Worm (Caenorhabditis elegans) whole organism, L2 larva: Measurements from ENCODE around the gene srx-14.

ENCODE experiments used
- C34F6.9 ChIP-seq: fragments of 150-350 bp; optimal IDR thresholded peaks from 2 replicates; lab custom pipeline; 2014; ENCODE audit warnings: missing biosample characterization, missing genetic modification characterization
- F13H6.1 ChIP-seq: sonication (generic microtip); optimal IDR thresholded peaks from 2 replicates; lab custom pipeline; 2016; ENCODE audit warnings: missing genetic modification characterization, missing compliant biosample characterization
- alr-1 ChIP-seq: fragments of 150-350 bp; optimal IDR thresholded peaks from 2 replicates; lab custom pipeline; 2014; ENCODE audit warnings: missing biosample characterization, missing genetic modification characterization
- ama-1 ChIP-seq: fragments of 150-350 bp; optimal IDR thresholded peaks from 2 replicates; lab custom pipeline; 2018; ENCODE audit warnings: inconsistent platforms
- ceh-16 ChIP-seq: fragments of 150-350 bp; optimal IDR thresholded peaks from 2 replicates; lab custom pipeline; 2014; ENCODE audit warnings: missing biosample characterization, missing genetic modification characterization
- crh-2 ChIP-seq: sonication (generic microtip); optimal IDR thresholded peaks from 2 replicates; lab custom pipeline; 2017; ENCODE audit warnings: missing biosample characterization, missing genetic modification characterization
- dmd-4 ChIP-seq: sonication (generic microtip); optimal IDR thresholded peaks from 2 replicates; lab custom pipeline; 2017; ENCODE audit warnings: missing biosample characterization, missing genetic modification characterization
- egl-27 ChIP-seq: sonication (generic microtip); optimal IDR thresholded peaks from 3 replicates; lab custom pipeline; 2017; ENCODE audit warnings: missing biosample characterization, missing genetic modification reagents, missing genetic modification characterization
- elt-1 ChIP-seq: fragments of 150-350 bp; optimal IDR thresholded peaks from 2 replicates; lab custom pipeline; 2014; ENCODE audit warnings: missing biosample characterization, missing genetic modification characterization
- fos-1 ChIP-seq: fragments of 150-350 bp; optimal IDR thresholded peaks from 2 replicates; lab custom pipeline; 2014; ENCODE audit warnings: missing biosample characterization, missing genetic modification characterization
- lin-11 ChIP-seq: fragments of 150-350 bp; sonication (generic microtip); optimal IDR thresholded peaks from 2 replicates; lab custom pipeline; 2014; ENCODE audit warnings: missing biosample characterization, missing genetic modification characterization, inconsistent platforms, mixed read lengths
- lsy-2 ChIP-seq, 2 experiments: fragments of 150-350 bp in 1 of 2; sonication (generic microtip) in 1 of 2; optimal IDR thresholded peaks; 2 replicates each; lab custom pipeline; 2014 to 2017; ENCODE audit warnings: missing biosample characterization in 2 of 2, missing genetic modification characterization in 2 of 2
- mbf-1 ChIP-seq: sonication (generic microtip); optimal IDR thresholded peaks from 2 replicates; lab custom pipeline; 2017; ENCODE audit warnings: missing biosample characterization, missing genetic modification characterization
- mdl-1 ChIP-seq, 2 experiments: fragments of 150-350 bp in 1 of 2; sonication (generic microtip) in 1 of 2; optimal IDR thresholded peaks; 2 replicates each; lab custom pipeline; 2017; ENCODE audit warnings: missing biosample characterization in 2 of 2, missing genetic modification characterization in 2 of 2
- nhr-10 ChIP-seq: sonication (generic microtip); optimal IDR thresholded peaks from 2 replicates; lab custom pipeline; 2017; ENCODE audit warnings: missing biosample characterization, missing genetic modification characterization
- nhr-12 ChIP-seq: fragments of 150-350 bp; optimal IDR thresholded peaks from 2 replicates; lab custom pipeline; 2014; ENCODE audit warnings: missing biosample characterization, missing genetic modification characterization
- nhr-21 ChIP-seq: fragments of 150-350 bp; optimal IDR thresholded peaks from 2 replicates; lab custom pipeline; 2014; ENCODE audit warnings: missing biosample characterization, missing genetic modification characterization
- nhr-237 ChIP-seq: fragments of 150-350 bp; optimal IDR thresholded peaks from 2 replicates; lab custom pipeline; 2014; ENCODE audit warnings: missing biosample characterization, missing genetic modification characterization
- nhr-25 ChIP-seq: fragments of 150-350 bp; sonication (generic microtip); optimal IDR thresholded peaks from 3 replicates; lab custom pipeline; 2014; ENCODE audit warnings: missing biosample characterization, missing genetic modification characterization
- nhr-6 ChIP-seq: fragments of 150-350 bp; optimal IDR thresholded peaks from 2 replicates; lab custom pipeline; 2014; ENCODE audit warnings: missing biosample characterization, missing genetic modification characterization
- nhr-77 ChIP-seq: fragments of 150-350 bp; optimal IDR thresholded peaks from 2 replicates; lab custom pipeline; 2014; ENCODE audit warnings: missing biosample characterization, missing genetic modification characterization
- sem-4 ChIP-seq: fragments of 150-350 bp; optimal IDR thresholded peaks from 2 replicates; lab custom pipeline; 2014; ENCODE audit warnings: missing biosample characterization, missing genetic modification reagents, missing genetic modification characterization
- sma-3 ChIP-seq: sonication (generic microtip); optimal IDR thresholded peaks from 2 replicates; lab custom pipeline; 2016; ENCODE audit warnings: missing genetic modification reagents, missing genetic modification characterization, missing compliant biosample characterization
- snpc-4 ChIP-seq: fragments of 150-350 bp; optimal IDR thresholded peaks from 2 replicates; lab custom pipeline; 2014; ENCODE audit warnings: missing biosample characterization, missing genetic modification characterization
- unc-39 ChIP-seq: fragments of 150-350 bp; optimal IDR thresholded peaks from 2 replicates; lab custom pipeline; 2014; ENCODE audit warnings: missing biosample characterization, missing genetic modification characterization
- unc-55 ChIP-seq: fragments of 150-350 bp; sonication (generic microtip); optimal IDR thresholded peaks from 3 replicates; lab custom pipeline; 2014; ENCODE audit warnings: missing biosample characterization, missing genetic modification reagents, missing genetic modification characterization
- unc-62 ChIP-seq: fragments of 150-350 bp; optimal IDR thresholded peaks from 2 replicates; lab custom pipeline; 2014; ENCODE audit warnings: missing biosample characterization, missing genetic modification reagents, missing genetic modification characterization
- ztf-1 ChIP-seq: fragments of 200-800 bp; sonication (Bioruptor generic); conservative IDR thresholded peaks from 2 replicates; pipeline ENCODE4 v1.3.6; 2022; ENCODE audit warnings: missing genetic modification characterization, missing compliant biosample characterization
- ztf-11 ChIP-seq: sonication (generic microtip); optimal IDR thresholded peaks from 2 replicates; lab custom pipeline; 2017; ENCODE audit warnings: missing biosample characterization, missing genetic modification characterization
- ztf-4 ChIP-seq: fragments of 150-350 bp; optimal IDR thresholded peaks from 2 replicates; lab custom pipeline; 2014; ENCODE audit warnings: missing biosample characterization, missing genetic modification characterization

Gene srx-14

DNA sequence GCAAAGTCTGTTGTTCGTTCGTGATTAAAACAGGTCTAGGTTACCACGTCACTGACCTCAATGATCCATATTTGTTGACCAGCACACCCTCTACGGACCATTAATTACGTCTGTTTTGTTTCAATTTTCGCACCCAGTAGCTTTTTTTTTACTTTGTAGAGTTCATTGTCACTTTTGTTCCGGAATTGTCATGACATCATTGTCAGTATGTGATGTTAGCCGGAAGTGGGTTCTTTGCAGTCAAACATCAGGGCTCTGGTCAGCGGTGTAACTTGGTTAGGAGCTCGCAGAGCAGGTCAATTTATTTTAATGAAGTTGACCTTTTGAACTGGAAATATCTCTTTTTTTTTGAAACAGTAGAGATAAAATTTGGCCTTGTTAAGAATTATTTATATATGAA is 23.1 kb upstream of the srx-14 start, which contains the start of gene C44B12.6:
Gene C44B12.6 (minus strand): TSS at position 101 of the 400 bp plus-strand sequence.
- no peak for TF ChIP-seq lsy-2 (tag; optimal IDR thresholded peaks at IDR 0.05; lab: Kevin White, UChicago)
- no peak for TF ChIP-seq ama-1 (lab: Kevin White, UChicago)
- no peak for TF ChIP-seq sma-3 (GFP tag; lab: Kevin White, UChicago)
- TF ChIP-seq nhr-10 (tag; lab: Kevin White, UChicago) = no peak
- no peak for TF ChIP-seq nhr-237
- TF ChIP-seq mdl-1 (tag; optimal IDR thresholded peaks at IDR 0.05; lab: Kevin White, UChicago) = no peak
- no peak for TF ChIP-seq nhr-21 (tag; lab: Kevin White, UChicago)
- no peak for TF ChIP-seq unc-55 (GFP tag; lab: Kevin White, UChicago)
- TF ChIP-seq dmd-4 (tag; lab: Kevin White, UChicago) = no peak
- TF ChIP-seq crh-2 (tag; lab: Kevin White, UChicago) = no peak
- no peak for TF ChIP-seq ceh-16 (tag; lab: Kevin White, UChicago)
- no peak for TF ChIP-seq ztf-1
- no peak for TF ChIP-seq ztf-4 (tag; lab: Kevin White, UChicago)
- TF ChIP-seq unc-39 (tag; lab: Kevin White, UChicago) = no peak
- TF ChIP-seq elt-1 (tag; lab: Kevin White, UChicago) = no peak
- no peak for TF ChIP-seq sem-4 (tag; lab: Kevin White, UChicago)
- no peak for TF ChIP-seq C34F6.9 (tag; lab: Kevin White, UChicago)
- TF ChIP-seq mbf-1 (tag; lab: Kevin White, UChicago) = no peak

DNA sequence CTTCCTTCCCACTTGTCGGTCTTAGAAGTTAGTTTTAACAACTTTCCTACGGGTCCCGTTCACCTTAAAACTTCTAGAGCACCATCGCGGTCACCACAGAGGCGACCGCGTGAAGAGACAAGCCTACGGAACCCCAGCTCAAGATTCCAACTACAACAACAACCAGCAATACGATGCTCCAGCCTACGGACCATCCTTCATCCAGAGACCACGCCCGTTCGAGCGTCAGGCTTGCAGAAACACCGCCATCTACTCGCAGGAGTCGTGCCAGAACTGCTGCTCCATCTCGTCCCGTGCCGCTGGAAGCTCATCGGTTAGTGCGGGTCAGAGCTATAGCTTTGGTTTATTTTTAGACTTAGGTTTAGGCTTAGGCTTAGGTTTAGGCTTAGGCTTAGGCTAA is 14.3 kb upstream of the srx-14 start:
- TF ChIP-seq unc-39 (tag; lab: Kevin White, UChicago) = no peak
- no peak for TF ChIP-seq lin-11 (tag; lab: Kevin White, UChicago)
- TF ChIP-seq F13H6.1 (tag; lab: Kevin White, UChicago) = no peak
- TF ChIP-seq mdl-1 (tag; optimal IDR thresholded peaks at IDR 0.05; lab: Kevin White, UChicago) = no peak
- no peak for TF ChIP-seq nhr-10 (tag; lab: Kevin White, UChicago)
- TF ChIP-seq nhr-25 (tag; lab: Kevin White, UChicago) = no peak

DNA sequence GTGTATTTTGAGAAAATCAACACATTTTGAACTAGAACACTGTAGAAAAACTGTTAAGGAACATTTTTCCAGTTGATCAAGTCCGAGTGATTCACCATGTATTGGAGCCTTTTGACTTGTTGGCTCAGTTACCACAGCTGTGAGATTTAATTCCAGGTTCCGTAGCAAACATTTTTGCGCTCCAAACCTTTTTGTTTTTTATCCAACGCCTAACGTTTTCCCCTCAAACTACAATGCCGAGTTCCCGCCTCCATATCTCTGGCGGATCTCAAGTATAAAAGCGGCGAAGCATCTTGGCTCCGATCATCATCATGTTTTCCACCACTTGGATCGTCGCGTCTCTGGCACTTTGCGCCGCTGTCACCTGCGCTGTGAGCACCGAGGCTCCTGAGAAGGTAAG is 13.0 kb upstream of the srx-14 start, which contains the start of gene perm-2:
Gene perm-2 (plus strand): TSS at position 301 of the 400 bp plus-strand sequence.
- TF ChIP-seq crh-2 (tag; lab: Kevin White, UChicago) (no peak), nhr-21 (tag; lab: Kevin White, UChicago) (no peak), C34F6.9 (tag; lab: Kevin White, UChicago) (no peak), mbf-1 (tag; lab: Kevin White, UChicago) (no peak), nhr-12 (tag; lab: Kevin White, UChicago) (no peak), ama-1 (lab: Kevin White, UChicago) (no peak), unc-62 (no peak), alr-1 (tag; lab: Kevin White, UChicago) (no peak), snpc-4 (tag; lab: Kevin White, UChicago) (no peak), nhr-25 (tag; lab: Kevin White, UChicago) (no peak), ztf-4 (tag; lab: Kevin White, UChicago) (no peak), nhr-77 (tag; lab: Kevin White, UChicago) (no peak), nhr-6 (tag; lab: Kevin White, UChicago) (no peak), dmd-4 (tag; lab: Kevin White, UChicago) (no peak), unc-39 (tag; lab: Kevin White, UChicago) (no peak), mdl-1 (tag; optimal IDR thresholded peaks at IDR 0.05; lab: Kevin White, UChicago) (no peak), egl-27 (tag; lab: Kevin White, UChicago) (no peak), nhr-10 (tag; lab: Kevin White, UChicago) (no peak)

DNA sequence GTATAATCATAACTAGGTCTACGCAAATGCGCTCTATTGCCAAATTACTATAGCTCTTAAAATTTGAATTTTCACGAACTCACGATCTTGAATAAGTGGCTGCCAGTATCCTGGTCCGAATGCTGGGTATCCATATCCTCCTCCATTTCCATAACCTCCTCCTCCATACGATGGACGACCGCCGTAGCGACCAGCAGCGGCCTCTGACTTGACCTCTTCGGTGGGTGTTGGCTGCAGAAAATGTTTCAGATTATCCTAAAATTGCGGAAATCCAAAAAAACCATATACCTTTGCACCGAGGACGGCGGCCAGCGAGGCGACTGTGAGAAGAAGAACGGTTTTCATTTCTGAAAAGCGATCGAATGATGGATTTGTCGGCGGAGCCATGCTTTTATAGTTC is 11.2 kb upstream of the srx-14 start, which contains the start of gene perm-4:
Gene perm-4 (minus strand): TSS at position 367 of the 400 bp plus-strand sequence.
- TF ChIP-seq lin-11 (tag; lab: Kevin White, UChicago) = no peak
- TF ChIP-seq nhr-25 (tag; lab: Kevin White, UChicago) = no peak
- no peak for TF ChIP-seq alr-1 (tag; lab: Kevin White, UChicago)
- TF ChIP-seq mdl-1 (tag; optimal IDR thresholded peaks at IDR 0.05; lab: Kevin White, UChicago) = no peak
- TF ChIP-seq sem-4 (tag; lab: Kevin White, UChicago) = no peak
- TF ChIP-seq mbf-1 (tag; lab: Kevin White, UChicago) = no peak
- TF ChIP-seq nhr-6 (tag; lab: Kevin White, UChicago) = no peak
- no peak for TF ChIP-seq ztf-11 (tag; lab: Kevin White, UChicago)
- TF ChIP-seq ama-1 (lab: Kevin White, UChicago) = no peak

DNA sequence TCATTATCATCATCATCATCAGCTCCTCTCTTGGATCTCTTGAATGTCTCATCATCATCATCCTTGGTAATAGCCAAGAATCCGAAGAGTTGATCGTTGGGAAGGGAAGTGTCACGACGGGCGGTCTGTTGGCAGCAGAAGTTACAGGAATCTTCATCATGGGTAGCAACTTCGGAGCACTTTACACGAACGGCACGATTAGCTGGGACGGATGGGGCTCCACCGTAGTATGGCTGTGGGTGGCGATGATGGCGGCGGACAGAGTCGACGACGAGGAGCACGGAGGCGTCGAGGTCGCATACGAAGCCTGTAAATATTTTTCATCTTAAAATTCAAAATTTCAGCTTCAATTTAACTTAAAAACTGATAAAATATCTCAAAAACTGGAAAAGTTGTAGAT is 9.8 kb upstream of the srx-14 start:
- no peak for TF ChIP-seq unc-62
- no peak for TF ChIP-seq alr-1 (tag; lab: Kevin White, UChicago)
- TF ChIP-seq unc-55 (GFP tag; lab: Kevin White, UChicago) = no peak
- TF ChIP-seq fos-1 (tag; lab: Kevin White, UChicago) = no peak
- TF ChIP-seq, all 48 proteins: peak for 0
